Worm (Caenorhabditis elegans): ENCODE data around the gene mec-15.

- TF ChIP-seq nhr-85 (tag) (no peak), sptf-1 (tag; optimal IDR thresholded peaks at IDR 0.05) (no peak), ama-1 (optimal IDR thresholded peaks at IDR 0.05) (no peak), nhr-237 (tag; optimal IDR thresholded peaks at IDR 0.05) (no peak), tbx-2 (tag; optimal IDR thresholded peaks at IDR 0.05) (no peak), snpc-4 (tag; optimal IDR thresholded peaks at IDR 0.05) (no peak), skn-1 (tag; optimal IDR thresholded peaks at IDR 0.05) (no peak), lin-13 (GFP tag; optimal IDR thresholded peaks at IDR 0.05) (no peak), unc-62 (GFP tag; optimal IDR thresholded peaks at IDR 0.05) (no peak), mdl-1 (tag; optimal IDR thresholded peaks at IDR 0.05) (no peak), fos-1 (tag; optimal IDR thresholded peaks at IDR 0.05) (no peak)
Observed at ce11 chrII:10270052-10270451, 30.6 kb upstream of the mec-15 start, which contains the start of gene F54B3.2.
